Worm (Caenorhabditis elegans) whole organism, young adult: ENCODE measurements around the gene nep-10.

ENCODE experiments used
- B0336.3 ChIP-seq: fragments of 200-800 bp; sonication (Bioruptor generic); IDR thresholded peaks from 2 replicates; pipeline ENCODE4 v1.3.6; 2022; ENCODE audit warnings: missing genetic modification characterization, missing compliant biosample characterization
- C17E4.6 ChIP-seq: fragments of 200-800 bp; sonication (Bioruptor generic); IDR thresholded peaks from 2 replicates; pipeline ENCODE4 v1.3.6; 2022; ENCODE audit warnings: missing genetic modification reagents, missing genetic modification characterization, missing compliant biosample characterization
- F10E7.11 ChIP-seq: sonication (generic microtip); optimal IDR thresholded peaks from 2 replicates; lab custom pipeline; 2017; ENCODE audit warnings: mild to moderate bottlenecking, missing genetic modification characterization, moderate library complexity, missing compliant biosample characterization
- F23B12.7 ChIP-seq: sonication (generic microtip); optimal IDR thresholded peaks from 2 replicates; lab custom pipeline; 2017; ENCODE audit warnings: missing genetic modification characterization, mild to moderate bottlenecking, missing compliant biosample characterization, antibody characterized with exemption, moderate library complexity; ENCODE audit not compliant: insufficient read depth
- F33H1.4 ChIP-seq: fragments of 200-800 bp; sonication (Bioruptor generic); IDR thresholded peaks from 2 replicates; pipeline ENCODE4 v1.3.6; 2022; ENCODE audit warnings: missing genetic modification reagents, missing genetic modification characterization, missing compliant biosample characterization
- F37B4.10 ChIP-seq: fragments of 200-800 bp; sonication (Bioruptor generic); IDR thresholded peaks from 2 replicates; pipeline ENCODE4 v1.3.6; 2022; ENCODE audit warnings: missing genetic modification characterization, missing compliant biosample characterization
- F49E8.2 ChIP-seq: sonication (generic microtip); optimal IDR thresholded peaks from 3 replicates; lab custom pipeline; 2017; ENCODE audit warnings: missing genetic modification characterization, mild to moderate bottlenecking, missing compliant biosample characterization, antibody characterized with exemption, moderate library complexity; ENCODE audit not compliant: insufficient read depth
- Y67H2A.10 ChIP-seq: fragments of 200-800 bp; sonication (Bioruptor generic); conservative IDR thresholded peaks from 2 replicates; pipeline ENCODE4 v1.3.6; 2022; ENCODE audit warnings: missing genetic modification reagents, missing genetic modification characterization, missing compliant biosample characterization
- aptf-2 ChIP-seq: fragments of 200-800 bp; sonication (Bioruptor generic); conservative IDR thresholded peaks from 2 replicates; pipeline ENCODE4 v1.3.6; 2022; ENCODE audit warnings: missing genetic modification reagents, missing genetic modification characterization, missing compliant biosample characterization
- aptf-3 ChIP-seq: fragments of 200-800 bp; sonication (Bioruptor generic); IDR thresholded peaks from 2 replicates; pipeline ENCODE4 v1.3.6; 2022; ENCODE audit warnings: missing genetic modification characterization, missing compliant biosample characterization
- cebp-1 ChIP-seq, 2 experiments: fragments of 200-800 bp in 1 of 2; sonication (Bioruptor generic) in 1 of 2; sonication (generic microtip) in 1 of 2; IDR thresholded peaks in 1 of 2; optimal IDR thresholded peaks in 1 of 2; 2 replicates each; pipeline versions ENCODE4 v1.3.6 to Lab custom; 2017 to 2022; ENCODE audit warnings: missing compliant biosample characterization in 2 of 2, missing genetic modification characterization in 2 of 2, mild to moderate bottlenecking in 1 of 2, missing genetic modification reagents in 1 of 2, moderate library complexity in 1 of 2
- ceh-100 ChIP-seq: fragments of 200-800 bp; sonication (Bioruptor generic); IDR thresholded peaks from 2 replicates; pipeline ENCODE4 v1.3.6; 2022; ENCODE audit warnings: missing genetic modification reagents, missing genetic modification characterization, missing compliant biosample characterization
- ceh-91 ChIP-seq: fragments of 200-800 bp; sonication (Bioruptor generic); IDR thresholded peaks from 2 replicates; pipeline ENCODE4 v1.3.6; 2022; ENCODE audit warnings: missing genetic modification reagents, missing genetic modification characterization, missing compliant biosample characterization
- dpff-1 ChIP-seq: sonication (generic microtip); optimal IDR thresholded peaks from 2 replicates; lab custom pipeline; 2017; ENCODE audit warnings: mild to moderate bottlenecking, missing genetic modification characterization, missing compliant biosample characterization
- efl-1 ChIP-seq: fragments of 150-350 bp; optimal IDR thresholded peaks from 2 replicates; lab custom pipeline; 2014; ENCODE audit warnings: missing biosample characterization, missing genetic modification reagents, missing genetic modification characterization
- ekl-4 ChIP-seq: fragments of 200-800 bp; sonication (Bioruptor generic); IDR thresholded peaks from 2 replicates; pipeline ENCODE4 v1.3.6; 2022; ENCODE audit warnings: missing genetic modification reagents, missing genetic modification characterization, missing compliant biosample characterization
- ets-4 ChIP-seq: fragments of 200-800 bp; sonication (Bioruptor generic); optimal IDR thresholded peaks from 2 replicates; lab custom pipeline; 2018; ENCODE audit warnings: mild to moderate bottlenecking, missing genetic modification characterization, missing compliant biosample characterization
- hlh-12 ChIP-seq: sonication (generic microtip); optimal IDR thresholded peaks from 2 replicates; lab custom pipeline; 2016; ENCODE audit warnings: missing genetic modification characterization, missing compliant biosample characterization
- hmg-1.2 ChIP-seq: fragments of 200-800 bp; sonication (Bioruptor generic); IDR thresholded peaks from 2 replicates; pipeline ENCODE4 v1.3.6; 2022; ENCODE audit warnings: missing genetic modification reagents, missing genetic modification characterization, missing compliant biosample characterization
- lag-1 ChIP-seq: fragments of 200-800 bp; sonication (Bioruptor generic); IDR thresholded peaks from 2 replicates; pipeline ENCODE4 v1.3.6; 2022; ENCODE audit warnings: missing genetic modification reagents, missing genetic modification characterization, missing compliant biosample characterization
- let-526 ChIP-seq: fragments of 200-800 bp; sonication (Bioruptor generic); IDR thresholded peaks from 2 replicates; pipeline ENCODE4 v1.3.6; 2022; ENCODE audit warnings: missing genetic modification reagents, missing genetic modification characterization, missing compliant biosample characterization
- lin-26 ChIP-seq: fragments of 200-800 bp; sonication (Bioruptor generic); IDR thresholded peaks from 2 replicates; pipeline ENCODE4 v1.3.6; 2022; ENCODE audit warnings: missing genetic modification reagents, missing genetic modification characterization, missing compliant biosample characterization
- lsl-1 ChIP-seq: fragments of 200-800 bp; sonication (Bioruptor generic); optimal IDR thresholded peaks from 2 replicates; lab custom pipeline; 2018; ENCODE audit warnings: mild to moderate bottlenecking, missing genetic modification characterization, moderate library complexity, missing compliant biosample characterization
- madf-6 ChIP-seq: fragments of 200-800 bp; sonication (Bioruptor generic); IDR thresholded peaks from 2 replicates; pipeline ENCODE4 v1.3.6; 2022; ENCODE audit warnings: missing genetic modification reagents, missing genetic modification characterization, missing compliant biosample characterization
- madf-8 ChIP-seq: fragments of 200-800 bp; sonication (Bioruptor generic); conservative IDR thresholded peaks from 2 replicates; pipeline ENCODE4 v1.3.6; 2022; ENCODE audit warnings: missing genetic modification reagents, missing genetic modification characterization, missing compliant biosample characterization
- nfya-1 ChIP-seq: sonication (generic microtip); optimal IDR thresholded peaks from 2 replicates; lab custom pipeline; 2017; ENCODE audit warnings: antibody characterized with exemption, missing compliant biosample characterization, missing genetic modification characterization, borderline replicate concordance; ENCODE audit not compliant: insufficient read depth
- nfyb-1 ChIP-seq: fragments of 200-800 bp; sonication (Bioruptor generic); IDR thresholded peaks from 2 replicates; pipeline ENCODE4 v1.3.6; 2022; ENCODE audit warnings: missing genetic modification reagents, missing genetic modification characterization, missing compliant biosample characterization
- nhr-27 ChIP-seq: fragments of 200-800 bp; sonication (Bioruptor generic); optimal IDR thresholded peaks from 2 replicates; lab custom pipeline; 2018; ENCODE audit warnings: mild to moderate bottlenecking, missing genetic modification characterization, moderate library complexity, missing compliant biosample characterization
- nhr-80 ChIP-seq: sonication (generic microtip); optimal IDR thresholded peaks from 2 replicates; lab custom pipeline; 2016; ENCODE audit warnings: missing genetic modification characterization, missing compliant biosample characterization
- snpc-1.1 ChIP-seq: sonication (generic microtip); optimal IDR thresholded peaks from 2 replicates; lab custom pipeline; 2017; ENCODE audit warnings: missing genetic modification characterization, mild to moderate bottlenecking, missing compliant biosample characterization, antibody characterized with exemption, moderate library complexity, missing genotype, missing genetic modification reagents; ENCODE audit not compliant: insufficient read depth
- xnd-1 ChIP-seq: sonication (generic microtip); optimal IDR thresholded peaks from 2 replicates; lab custom pipeline; 2016; ENCODE audit warnings: missing genotype, missing genetic modification reagents, missing genetic modification characterization, missing compliant biosample characterization
- ztf-25 ChIP-seq: fragments of 200-800 bp; sonication (Bioruptor generic); IDR thresholded peaks from 2 replicates; pipeline ENCODE4 v1.3.6; 2022; ENCODE audit warnings: missing genetic modification reagents, missing genetic modification characterization, missing compliant biosample characterization
- ztf-3 ChIP-seq: fragments of 200-800 bp; sonication (Bioruptor generic); optimal IDR thresholded peaks from 2 replicates; lab custom pipeline; 2018; ENCODE audit warnings: mild to moderate bottlenecking, missing genetic modification characterization, missing compliant biosample characterization
- ztf-6 ChIP-seq: fragments of 200-800 bp; sonication (Bioruptor generic); IDR thresholded peaks from 2 replicates; pipeline ENCODE4 v1.3.6; 2022; ENCODE audit warnings: missing genetic modification reagents, missing genetic modification characterization, missing compliant biosample characterization

Gene nep-10

ce11 chrII:3373875-3374274 is 28.9 kb downstream of the nep-10 start:
- TF ChIP-seq lin-26 (no peak), ztf-25 (no peak), nfyb-1 (no peak), ekl-4 (GFP tag; lab: Robert Waterston, UW) (no peak), snpc-1.1 (tag; lab: Kevin White, UChicago) (no peak)

DNA sequence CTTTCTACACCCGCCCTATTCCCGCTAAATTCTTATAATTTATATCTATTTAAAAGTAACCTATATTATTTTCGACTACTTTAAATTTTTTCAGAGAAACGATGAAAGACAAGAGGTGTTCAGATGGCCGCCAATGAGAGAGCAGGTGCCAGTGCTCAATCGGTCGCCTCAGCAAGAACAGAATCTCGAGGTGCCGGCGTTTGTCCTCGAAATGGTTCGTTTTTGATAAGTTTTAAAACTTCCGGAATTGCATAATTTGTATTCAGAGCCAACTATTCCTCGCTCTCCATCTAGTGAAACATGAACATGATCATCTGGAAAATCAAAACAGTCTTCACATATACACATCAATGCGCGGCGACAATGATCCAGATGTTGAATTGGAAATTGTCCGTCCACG is 31.7 kb downstream of the nep-10 start, which contains the start of gene bath-23:
Gene bath-23, plus strand, starts transcription at position 301 of the 400 bp plus-strand sequence.
- no peak for TF ChIP-seq lag-1 (GFP tag; lab: Robert Waterston, UW)
- no peak for TF ChIP-seq efl-1 (GFP tag; lab: Kevin White, UChicago)
- TF ChIP-seq nhr-80: no peak
- TF ChIP-seq F23B12.7 (tag; lab: Kevin White, UChicago): no peak
- no peak for TF ChIP-seq lsl-1 (GFP tag; lab: Kevin White, UChicago)
- TF ChIP-seq dpff-1 (tag; lab: Kevin White, UChicago): no peak
- no peak for TF ChIP-seq Y67H2A.10
- no peak for TF ChIP-seq C17E4.6

ce11 chrII:3370061-3370460 is 32.7 kb downstream of the nep-10 start, which contains the start of gene Y49F6C.8:
Gene Y49F6C.8 (minus strand): TSS chrII:3370111.
- TF ChIP-seq aptf-3 (GFP tag; lab: Robert Waterston, UW): peak; percentile 85; the same call in 1 of the 2 replicates
- TF ChIP-seq ceh-91: no peak
- TF ChIP-seq xnd-1 (tag; lab: Kevin White, UChicago): peak; percentile 8
- peak; percentile 30 for TF ChIP-seq efl-1 (GFP tag; lab: Kevin White, UChicago)
- TF ChIP-seq hmg-1.2 (GFP tag; lab: Robert Waterston, UW): peak; percentile 59; the same call in 1 of the 2 replicates
- peak; percentile 98 for TF ChIP-seq aptf-2 (GFP tag; lab: Robert Waterston, UW)
- TF ChIP-seq nfyb-1: peak; percentile 94
- TF ChIP-seq madf-6: peak; percentile 72
- no peak for TF ChIP-seq ztf-3 (GFP tag; lab: Kevin White, UChicago)

DNA sequence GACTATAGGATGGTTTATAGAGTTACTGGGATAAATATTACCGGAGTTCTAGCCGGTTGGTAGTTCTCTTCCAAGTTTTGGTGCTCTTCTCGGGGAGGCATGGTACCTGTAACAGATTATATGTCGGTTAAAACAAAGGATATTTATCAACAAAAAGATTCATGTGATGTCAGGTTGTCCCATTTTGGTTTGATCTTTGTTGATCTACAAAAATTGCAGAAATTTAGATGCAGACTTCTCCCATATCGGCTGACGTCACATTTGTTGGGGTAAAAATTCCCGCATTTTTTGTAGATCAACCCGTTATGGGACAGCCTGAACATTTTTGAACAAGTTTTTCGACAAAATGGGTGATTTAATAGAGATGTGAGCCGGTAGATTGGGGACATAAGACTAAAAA is 34.7 kb downstream of the nep-10 start, which contains the start of gene Y49F6C.7:
Gene Y49F6C.7, minus strand, starts transcription at position 101 of the 400 bp plus-strand sequence.
- no peak for TF ChIP-seq ztf-6 (GFP tag; lab: Robert Waterston, UW)
- no peak for TF ChIP-seq ceh-100
- TF ChIP-seq B0336.3: no peak
- TF ChIP-seq ets-4 (GFP tag; lab: Kevin White, UChicago): no peak
- no peak for TF ChIP-seq cebp-1 (GFP tag; IDR thresholded peaks at IDR 0.05; lab: Robert Waterston, UW)
- TF ChIP-seq cebp-1 (tag; optimal IDR thresholded peaks at IDR 0.05; lab: Kevin White, UChicago): no peak
- TF ChIP-seq F37B4.10: no peak

ce11 chrII:3367100-3367499 is 35.7 kb downstream of the nep-10 start, which contains the start of gene Y49F6C.6:
Gene Y49F6C.6 (minus strand): TSS chrII:3367200.
- no peak for TF ChIP-seq F49E8.2 (tag; lab: Kevin White, UChicago)
- no peak for TF ChIP-seq F10E7.11 (tag; lab: Kevin White, UChicago)
- no peak for TF ChIP-seq ets-4 (GFP tag; lab: Kevin White, UChicago)
- no peak for TF ChIP-seq let-526
- TF ChIP-seq F33H1.4 (GFP tag; lab: Robert Waterston, UW): no peak
- no peak for TF ChIP-seq madf-8 (GFP tag; lab: Robert Waterston, UW)
- TF ChIP-seq hlh-12 (tag; lab: Kevin White, UChicago): no peak
- no peak for TF ChIP-seq nhr-27
- no peak for TF ChIP-seq nfya-1 (tag; lab: Kevin White, UChicago)
